Worm (Caenorhabditis elegans): ENCODE results near the gene K07C5.13.

K07C5.13 gene

DNA sequence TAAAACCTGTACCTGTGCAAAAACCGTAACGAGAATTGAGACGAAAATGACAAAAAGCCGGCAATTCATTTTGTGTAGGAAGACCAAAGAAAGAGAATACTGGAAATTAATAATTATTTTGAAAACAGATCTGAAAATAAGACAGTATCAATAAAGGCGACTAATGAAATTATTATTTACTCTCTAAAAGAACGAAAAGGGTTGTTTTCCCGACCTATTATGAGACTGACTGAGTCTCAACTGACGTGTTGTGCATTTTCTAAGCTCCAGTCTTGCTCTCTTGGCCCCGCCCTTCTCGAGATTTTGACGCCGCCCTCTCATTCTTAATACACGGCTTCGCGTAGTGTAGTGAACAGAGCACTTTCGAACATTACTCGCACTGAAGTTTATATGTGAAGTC, 8.2 kb downstream of the K07C5.13 start, which contains the start of gene K07C5.9:
TSS of gene K07C5.9 (minus strand) at position 101 of the 400 bp plus-strand sequence.
- TF ChIP-seq R02D3.7 (tag; optimal IDR thresholded peaks at IDR 0.05) = no peak
- no peak for TF ChIP-seq fkh-10 (GFP tag; optimal IDR thresholded peaks at IDR 0.05)
- TF ChIP-seq fos-1 (tag; optimal IDR thresholded peaks at IDR 0.05) = no peak
- no peak for TF ChIP-seq hmg-11 (tag; optimal IDR thresholded peaks at IDR 0.05)
- TF ChIP-seq nhr-23 (tag; optimal IDR thresholded peaks at IDR 0.05) = no peak
- no peak for TF ChIP-seq ZK546.5 (tag; optimal IDR thresholded peaks at IDR 0.05)
- no peak for TF ChIP-seq daf-12 (tag; optimal IDR thresholded peaks at IDR 0.05)
- TF ChIP-seq elt-2 (tag; optimal IDR thresholded peaks at IDR 0.05) = no peak
- no peak for TF ChIP-seq unc-39 (tag; optimal IDR thresholded peaks at IDR 0.05)
- TF ChIP-seq lin-39 (tag; optimal IDR thresholded peaks at IDR 0.05) = no peak
- TF ChIP-seq eor-1 (tag; optimal IDR thresholded peaks at IDR 0.05) = no peak
- TF ChIP-seq nhr-76 (tag; optimal IDR thresholded peaks at IDR 0.05) = no peak
- TF ChIP-seq pqm-1 (tag; optimal IDR thresholded peaks at IDR 0.05) = no peak
- no peak for TF ChIP-seq nhr-67 (tag; optimal IDR thresholded peaks at IDR 0.05)
- TF ChIP-seq aly-2 (tag; optimal IDR thresholded peaks at IDR 0.05) = no peak
- TF ChIP-seq unc-62 (GFP tag; optimal IDR thresholded peaks at IDR 0.05) = no peak
- no peak for TF ChIP-seq ceh-16 (tag; optimal IDR thresholded peaks at IDR 0.05)
- TF ChIP-seq ztf-11 (tag; optimal IDR thresholded peaks at IDR 0.05) = no peak
- TF ChIP-seq nhr-237 (tag; optimal IDR thresholded peaks at IDR 0.05) = no peak

DNA sequence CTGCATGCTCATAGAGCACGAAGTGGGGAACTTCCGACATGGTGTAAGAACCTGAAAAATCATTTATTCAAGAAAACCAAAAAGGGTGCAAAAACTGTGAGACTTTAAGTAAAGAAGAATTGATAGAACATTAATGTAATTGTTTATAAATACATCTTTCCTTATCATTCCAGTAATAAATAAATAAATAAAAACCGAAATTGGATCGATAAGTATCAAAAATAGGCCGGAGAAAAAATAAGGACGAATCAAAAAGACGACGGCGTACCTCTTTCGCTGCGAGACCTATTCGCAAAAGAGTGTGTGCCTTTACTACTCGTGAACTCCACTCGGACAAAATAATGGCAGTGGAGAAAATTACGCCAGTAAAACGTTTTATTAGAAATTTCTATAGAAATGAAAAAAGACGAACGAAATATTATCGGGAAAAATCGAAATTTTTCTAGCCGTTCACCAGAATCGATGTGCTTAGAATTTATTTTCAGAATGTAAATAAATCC, 11.1 kb downstream of the K07C5.13 start, which contains the start of gene nol-56:
TSS of gene nol-56 (minus strand) at position 51 of the 500 bp plus-strand sequence.
- peak; percentile 43 for TF ChIP-seq fkh-10 (GFP tag; optimal IDR thresholded peaks at IDR 0.05)
- TF ChIP-seq lsy-12 (tag; optimal IDR thresholded peaks at IDR 0.05) = peak; percentile 66
- TF ChIP-seq skn-1 (tag; optimal IDR thresholded peaks at IDR 0.05) = peak; percentile 14
- TF ChIP-seq nhr-43 (tag; optimal IDR thresholded peaks at IDR 0.05; ENCODE audit: poor library complexity, severe bottlenecking) = peak; percentile 77
- peak; percentile 37 for TF ChIP-seq ama-1 (optimal IDR thresholded peaks at IDR 0.05)
- no peak for TF ChIP-seq nhr-12 (tag; optimal IDR thresholded peaks at IDR 0.05)
- TF ChIP-seq pqm-1 (tag; optimal IDR thresholded peaks at IDR 0.05) = peak; percentile 34
- TF ChIP-seq nhr-28 (tag; optimal IDR thresholded peaks at IDR 0.05) = no peak
- TF ChIP-seq nfya-1 (tag; optimal IDR thresholded peaks at IDR 0.05; ENCODE audit: insufficient read depth) = peak; percentile 90
- TF ChIP-seq ceh-82 (tag; optimal IDR thresholded peaks at IDR 0.05) = no peak
- TF ChIP-seq pha-4 (tag; optimal IDR thresholded peaks at IDR 0.05) = peak; percentile 93
- TF ChIP-seq daf-12 (tag; optimal IDR thresholded peaks at IDR 0.05) = no peak
- TF ChIP-seq nhr-25 (tag; optimal IDR thresholded peaks at IDR 0.05) = peak; percentile 70
- peak; percentile 80 for TF ChIP-seq hmg-11 (tag; optimal IDR thresholded peaks at IDR 0.05)
- no peak for TF ChIP-seq nhr-77 (tag; optimal IDR thresholded peaks at IDR 0.05)
- TF ChIP-seq nhr-23 (tag; optimal IDR thresholded peaks at IDR 0.05) = peak; percentile 93
- peak; percentile 80 for TF ChIP-seq snpc-4 (tag; optimal IDR thresholded peaks at IDR 0.05)
- TF ChIP-seq ceh-28 (tag; optimal IDR thresholded peaks at IDR 0.05) = peak; percentile 61
- TF ChIP-seq egl-5 (tag; optimal IDR thresholded peaks at IDR 0.05) = peak; percentile 81
- peak; percentile 4 for TF ChIP-seq R02D3.7 (tag; optimal IDR thresholded peaks at IDR 0.05)
- TF ChIP-seq jun-1 (tag; optimal IDR thresholded peaks at IDR 0.05) = peak; percentile 16
- TF ChIP-seq elt-2 (tag; optimal IDR thresholded peaks at IDR 0.05) = peak; percentile 58
- TF ChIP-seq ztf-4 (tag; optimal IDR thresholded peaks at IDR 0.05) = peak; percentile 5
- peak; percentile 86 for TF ChIP-seq lin-39 (tag; optimal IDR thresholded peaks at IDR 0.05)
- TF ChIP-seq mdl-1 (tag; optimal IDR thresholded peaks at IDR 0.05) = no peak
- TF ChIP-seq ZK546.5 (tag; optimal IDR thresholded peaks at IDR 0.05) = no peak
- peak; percentile 93 for TF ChIP-seq lin-15B (tag; optimal IDR thresholded peaks at IDR 0.05)

ce11 chrV:10355773-10356335, 14.0 kb downstream of the K07C5.13 start, which contains the start of gene sluh-7:
Gene sluh-7 (minus strand): TSS chrV:10355823.
- TF ChIP-seq lin-39 (tag; optimal IDR thresholded peaks at IDR 0.05) (no peak), eor-1 (tag; optimal IDR thresholded peaks at IDR 0.05) (no peak), nfya-1 (tag; optimal IDR thresholded peaks at IDR 0.05; ENCODE audit: insufficient read depth) (peak; percentile 80), ztf-4 (tag; optimal IDR thresholded peaks at IDR 0.05) (no peak), jun-1 (tag; optimal IDR thresholded peaks at IDR 0.05) (no peak), mdl-1 (tag; optimal IDR thresholded peaks at IDR 0.05) (no peak), ZK546.5 (tag; optimal IDR thresholded peaks at IDR 0.05) (no peak), nhr-76 (tag; optimal IDR thresholded peaks at IDR 0.05) (no peak), R02D3.7 (tag; optimal IDR thresholded peaks at IDR 0.05) (peak; percentile 24), tbx-2 (tag; optimal IDR thresholded peaks at IDR 0.05) (peak; percentile 36), ceh-16 (tag; optimal IDR thresholded peaks at IDR 0.05) (no peak), ama-1 (optimal IDR thresholded peaks at IDR 0.05) (no peak), ceh-28 (tag; optimal IDR thresholded peaks at IDR 0.05) (peak; percentile 5), nhr-28 (tag; optimal IDR thresholded peaks at IDR 0.05) (no peak), elt-2 (tag; optimal IDR thresholded peaks at IDR 0.05) (peak; percentile 28), hmg-11 (tag; optimal IDR thresholded peaks at IDR 0.05) (peak; percentile 51), nhr-12 (tag; optimal IDR thresholded peaks at IDR 0.05) (no peak), fkh-10 (GFP tag; optimal IDR thresholded peaks at IDR 0.05) (no peak), nhr-67 (tag; optimal IDR thresholded peaks at IDR 0.05) (no peak), nhr-77 (tag; optimal IDR thresholded peaks at IDR 0.05) (no peak), mml-1 (tag; optimal IDR thresholded peaks at IDR 0.05) (no peak), lsy-12 (tag; optimal IDR thresholded peaks at IDR 0.05) (peak; percentile 54), nhr-237 (tag; optimal IDR thresholded peaks at IDR 0.05) (no peak), ceh-82 (tag; optimal IDR thresholded peaks at IDR 0.05) (no peak), nhr-23 (tag; optimal IDR thresholded peaks at IDR 0.05) (peak; percentile 80), pqm-1 (tag; optimal IDR thresholded peaks at IDR 0.05) (no peak), egl-5 (tag; optimal IDR thresholded peaks at IDR 0.05) (no peak), egl-27 (tag; optimal IDR thresholded peaks at IDR 0.05) (no peak), nhr-25 (tag; optimal IDR thresholded peaks at IDR 0.05) (peak; percentile 57), snpc-4 (tag; optimal IDR thresholded peaks at IDR 0.05) (peak; percentile 81), unc-62 (GFP tag; optimal IDR thresholded peaks at IDR 0.05) (no peak), elt-3 (tag; optimal IDR thresholded peaks at IDR 0.05) (no peak), aly-2 (tag; optimal IDR thresholded peaks at IDR 0.05) (no peak), fos-1 (tag; optimal IDR thresholded peaks at IDR 0.05) (no peak), daf-12 (tag; optimal IDR thresholded peaks at IDR 0.05) (no peak), nhr-11 (tag; optimal IDR thresholded peaks at IDR 0.05) (no peak)
